Fruit fly (Drosophila melanogaster): ENCODE measurements around the gene CG13599.

DNA sequence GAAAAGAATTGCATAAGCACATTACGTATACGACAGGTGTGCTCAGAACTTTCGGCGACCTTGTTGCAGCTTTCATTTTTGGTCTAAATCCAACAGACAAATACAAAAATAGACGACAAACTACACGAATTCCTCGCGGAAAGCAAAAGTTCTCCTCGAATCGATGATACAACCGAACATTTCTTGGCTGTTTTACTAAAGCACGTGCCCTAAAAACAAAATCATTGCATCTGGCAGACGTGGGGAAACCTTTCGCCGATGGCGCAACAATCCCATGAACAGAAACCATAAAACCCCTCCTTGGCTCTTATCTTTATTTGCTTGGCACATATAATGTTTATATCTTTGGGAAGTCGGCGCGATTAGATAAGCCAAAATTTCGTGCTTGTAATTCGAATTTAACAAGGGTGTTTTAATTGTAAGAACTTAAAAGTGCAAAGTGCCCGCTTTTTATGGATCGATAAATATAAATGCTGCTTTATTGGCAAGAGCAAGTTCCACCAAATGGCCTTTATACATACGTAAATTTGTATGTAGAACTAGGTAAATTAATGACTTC, 7.2 kb downstream of the CG13599 start:
- TF ChIP-seq lola (GFP tag; optimal IDR thresholded peaks at IDR 0.05) (no peak), jim (GFP tag; optimal IDR thresholded peaks at IDR 0.05) (no peak), psq (GFP tag; optimal IDR thresholded peaks at IDR 0.05) (no peak), sage (GFP tag; optimal IDR thresholded peaks at IDR 0.05) (no peak), Jra (GFP tag; optimal IDR thresholded peaks at IDR 0.05) (no peak), Hnf4 (GFP tag; optimal IDR thresholded peaks at IDR 0.05) (no peak), Hr83 (GFP tag; optimal IDR thresholded peaks at IDR 0.05; ENCODE audit: poor library complexity, severe bottlenecking) (no peak), br (GFP tag; optimal IDR thresholded peaks at IDR 0.05) (no peak), Rel (GFP tag; optimal IDR thresholded peaks at IDR 0.05) (no peak), Rel (tag; optimal IDR thresholded peaks at IDR 0.05) (peak; percentile 41), dl (GFP tag; optimal IDR thresholded peaks at IDR 0.05; ENCODE audit: insufficient read depth in 1 of 2, partially characterized antibody in 2 of 2) (no peak), usp (GFP tag; optimal IDR thresholded peaks at IDR 0.05) (no peak)
